Fruit fly (Drosophila melanogaster) whole organism, adult: ENCODE data around the gene CG14676.

ENCODE experiments used
- CG11617 ChIP-seq: fragments of 200-800 bp; sonication (Bioruptor generic); optimal IDR thresholded peaks from 2 replicates; lab custom pipeline; 2017; ENCODE audit warnings: mild to moderate bottlenecking, missing biosample characterization, missing genetic modification reagents, missing genetic modification characterization
- CG12768 ChIP-seq: fragments of 200-800 bp; sonication (Bioruptor generic); optimal IDR thresholded peaks from 2 replicates; lab custom pipeline; 2017; ENCODE audit warnings: missing biosample characterization, missing genetic modification characterization, mild to moderate bottlenecking, moderate library complexity, missing genetic modification reagents
- CG14711 ChIP-seq: fragments of 200-800 bp; sonication (Bioruptor generic); optimal IDR thresholded peaks from 2 replicates; lab custom pipeline; 2018; ENCODE audit warnings: missing biosample characterization, mild to moderate bottlenecking, missing genetic modification characterization, moderate library complexity
- CG1620 ChIP-seq: fragments of 200-800 bp; sonication (Bioruptor generic); optimal IDR thresholded peaks from 2 replicates; lab custom pipeline; 2016; ENCODE audit warnings: missing biosample characterization, missing genetic modification characterization
- CG33017 ChIP-seq: fragments of 200-800 bp; sonication (Bioruptor generic); optimal IDR thresholded peaks from 2 replicates; lab custom pipeline; 2018; ENCODE audit warnings: missing biosample characterization, mild to moderate bottlenecking, missing genetic modification characterization, moderate library complexity
- CG5204 ChIP-seq: fragments of 200-800 bp; sonication (Bioruptor generic); optimal IDR thresholded peaks from 2 replicates; lab custom pipeline; 2016; ENCODE audit warnings: missing biosample characterization, missing genetic modification characterization
- CG7045 ChIP-seq: fragments of 200-800 bp; sonication (Bioruptor generic); optimal IDR thresholded peaks from 2 replicates; lab custom pipeline; 2017; ENCODE audit warnings: missing biosample characterization, mild to moderate bottlenecking, missing genetic modification characterization
- CG7101 ChIP-seq: fragments of 200-800 bp; sonication (Bioruptor generic); optimal IDR thresholded peaks from 2 replicates; lab custom pipeline; 2018; ENCODE audit warnings: missing biosample characterization, mild to moderate bottlenecking, missing genetic modification characterization, moderate library complexity
- Clk ChIP-seq: fragments of 200-800 bp; sonication (Bioruptor generic); optimal IDR thresholded peaks from 2 replicates; lab custom pipeline; 2017; ENCODE audit warnings: missing biosample characterization, missing genetic modification characterization
- Crg-1 ChIP-seq: fragments of 200-800 bp; sonication (Bioruptor generic); optimal IDR thresholded peaks from 2 replicates; lab custom pipeline; 2016; ENCODE audit warnings: missing biosample characterization, missing genetic modification characterization
- Hr96 ChIP-seq: fragments of 200-800 bp; sonication (Bioruptor generic); optimal IDR thresholded peaks from 2 replicates; lab custom pipeline; 2016; ENCODE audit warnings: missing biosample characterization, missing genetic modification characterization
- Mnt ChIP-seq: fragments of 200-800 bp; sonication (Bioruptor generic); optimal IDR thresholded peaks from 2 replicates; lab custom pipeline; 2016; ENCODE audit warnings: missing biosample characterization, mild to moderate bottlenecking, missing genetic modification characterization
- bab1 ChIP-seq: fragments of 200-800 bp; sonication (Bioruptor generic); optimal IDR thresholded peaks from 3 replicates; lab custom pipeline; 2019; ENCODE audit warnings: missing biosample characterization, mild to moderate bottlenecking, missing genetic modification characterization, moderate library complexity
- cic ChIP-seq: fragments of 200-800 bp; sonication (Bioruptor generic); optimal IDR thresholded peaks from 2 replicates; lab custom pipeline; 2017; ENCODE audit warnings: missing biosample characterization, mild to moderate bottlenecking, missing genetic modification characterization, moderate library complexity
- cnc ChIP-seq, 2 experiments: fragments of >200 bp; optimal IDR thresholded peaks; 2 replicates each; lab custom pipeline; 2017
- kay ChIP-seq: fragments of 200-800 bp; sonication (Bioruptor generic); peaks from one replicate; lab custom pipeline; 2016; ENCODE audit warnings: missing biosample characterization, missing genetic modification characterization, borderline replicate concordance
- ovo ChIP-seq: fragments of 200-800 bp; sonication (Bioruptor generic); optimal IDR thresholded peaks from 2 replicates; lab custom pipeline; 2016; ENCODE audit warnings: missing biosample characterization, missing genetic modification characterization
- pad ChIP-seq: fragments of 200-800 bp; sonication (Bioruptor generic); optimal IDR thresholded peaks from 3 replicates; lab custom pipeline; 2017; ENCODE audit warnings: missing biosample characterization, missing genetic modification characterization, mild to moderate bottlenecking, moderate library complexity, missing genetic modification reagents
- tj ChIP-seq: fragments of 200-800 bp; sonication (Bioruptor generic); optimal IDR thresholded peaks from 3 replicates; lab custom pipeline; 2017; ENCODE audit warnings: missing biosample characterization, mild to moderate bottlenecking, missing genetic modification characterization, moderate library complexity
- toe ChIP-seq: fragments of 200-800 bp; sonication (Bioruptor generic); optimal IDR thresholded peaks from 2 replicates; lab custom pipeline; 2016; ENCODE audit warnings: missing biosample characterization, missing genetic modification characterization

The CG14676 gene

dm6 chr3R:5856215-5856614 lies 9.2 kb downstream of the CG14676 start, which contains the start of the genes disp and ECSIT:
Gene disp, minus strand, starts transcription at chr3R:5856311.
Gene ECSIT, plus strand, starts transcription at chr3R:5856585.
- no peak for TF ChIP-seq Clk (GFP tag; lab: Kevin White, UChicago)
- TF ChIP-seq CG14711 (tag; lab: Kevin White, UChicago), result peak; percentile 37
- TF ChIP-seq CG11617 (GFP tag; lab: Kevin White, UChicago), result peak; percentile 52
- peak; percentile 28 for TF ChIP-seq bab1 (GFP tag; lab: Kevin White, UChicago)
- TF ChIP-seq CG1620 (GFP tag; lab: Kevin White, UChicago), result peak; percentile 6
- peak; percentile 63 for TF ChIP-seq CG12768 (GFP tag; lab: Kevin White, UChicago)
- TF ChIP-seq cic (GFP tag; lab: Kevin White, UChicago), result no peak
- TF ChIP-seq cnc (optimal IDR thresholded peaks at IDR 0.05; lab: Kevin White, UChicago), result no peak
- TF ChIP-seq ovo, result no peak
- TF ChIP-seq CG7045 (GFP tag; lab: Kevin White, UChicago), result peak; percentile 58
- TF ChIP-seq CG33017 (tag; lab: Kevin White, UChicago), result no peak
- peak; percentile 36 for TF ChIP-seq Mnt (GFP tag; lab: Kevin White, UChicago)
- peak; percentile 74 for TF ChIP-seq CG5204 (GFP tag; lab: Kevin White, UChicago)
- TF ChIP-seq kay (GFP tag; lab: Kevin White, UChicago), result no peak
- peak; percentile 63 for TF ChIP-seq Crg-1 (GFP tag; lab: Kevin White, UChicago)
- peak; percentile 49 for TF ChIP-seq Hr96 (GFP tag; lab: Kevin White, UChicago)
- peak; percentile 51 for TF ChIP-seq CG7101
- no peak for TF ChIP-seq tj (GFP tag; lab: Kevin White, UChicago)
- TF ChIP-seq toe, result peak; percentile 58
- peak; percentile 49 for TF ChIP-seq pad (GFP tag; lab: Kevin White, UChicago)

dm6 chr3R:5860736-5861217 lies 13.8 kb downstream of the CG14676 start:
- no peak for TF ChIP-seq CG33017 (tag; lab: Kevin White, UChicago)
- no peak for TF ChIP-seq Clk (GFP tag; lab: Kevin White, UChicago)
- no peak for TF ChIP-seq CG7045 (GFP tag; lab: Kevin White, UChicago)
- TF ChIP-seq CG11617 (GFP tag; lab: Kevin White, UChicago), result no peak
- peak; percentile 29 for TF ChIP-seq Mnt (GFP tag; lab: Kevin White, UChicago)
- no peak for TF ChIP-seq toe
- no peak for TF ChIP-seq CG7101
- TF ChIP-seq Crg-1 (GFP tag; lab: Kevin White, UChicago), result no peak
- no peak for TF ChIP-seq tj (GFP tag; lab: Kevin White, UChicago)
- peak; percentile 67 for TF ChIP-seq cic (GFP tag; lab: Kevin White, UChicago)
- TF ChIP-seq CG5204 (GFP tag; lab: Kevin White, UChicago), result no peak
- TF ChIP-seq CG12768 (GFP tag; lab: Kevin White, UChicago), result no peak

- TF ChIP-seq CG1620 (GFP tag; lab: Kevin White, UChicago) (no peak), Mnt (GFP tag; lab: Kevin White, UChicago) (no peak), pad (GFP tag; lab: Kevin White, UChicago) (no peak), kay (GFP tag; lab: Kevin White, UChicago) (peak; percentile 58), Hr96 (GFP tag; lab: Kevin White, UChicago) (peak; percentile 33), cic (GFP tag; lab: Kevin White, UChicago) (no peak), ovo (no peak), CG5204 (GFP tag; lab: Kevin White, UChicago) (peak; percentile 54), toe (peak; percentile 39), bab1 (GFP tag; lab: Kevin White, UChicago) (peak; percentile 3), Clk (GFP tag; lab: Kevin White, UChicago) (peak; percentile 30), Crg-1 (GFP tag; lab: Kevin White, UChicago) (peak; percentile 0), cnc (optimal IDR thresholded peaks at IDR 0.05; lab: Kevin White, UChicago) (no peak), CG11617 (GFP tag; lab: Kevin White, UChicago) (peak; percentile 76), tj (GFP tag; lab: Kevin White, UChicago) (peak; percentile 26), CG14711 (tag; lab: Kevin White, UChicago) (peak; percentile 14), CG33017 (tag; lab: Kevin White, UChicago) (peak; percentile 17), CG7045 (GFP tag; lab: Kevin White, UChicago) (peak; percentile 21), CG7101 (peak; percentile 50), CG12768 (GFP tag; lab: Kevin White, UChicago) (no peak)
These were observed 14.3 kb downstream of the CG14676 start for dm6 chr3R:5861218-5861902.

- TF ChIP-seq CG33017 (tag; lab: Kevin White, UChicago) (no peak), kay (GFP tag; lab: Kevin White, UChicago) (no peak), CG14711 (tag; lab: Kevin White, UChicago) (peak; percentile 37), bab1 (GFP tag; lab: Kevin White, UChicago) (peak; percentile 64), CG7045 (GFP tag; lab: Kevin White, UChicago) (no peak), Mnt (GFP tag; lab: Kevin White, UChicago) (peak; percentile 31), CG12768 (GFP tag; lab: Kevin White, UChicago) (peak; percentile 13), CG7101 (peak; percentile 58), Crg-1 (GFP tag; lab: Kevin White, UChicago) (peak; percentile 69), toe (peak; percentile 57), cic (GFP tag; lab: Kevin White, UChicago) (no peak), cnc (optimal IDR thresholded peaks at IDR 0.05; lab: Kevin White, UChicago) (no peak), Clk (GFP tag; lab: Kevin White, UChicago) (no peak), CG11617 (GFP tag; lab: Kevin White, UChicago) (no peak), CG1620 (GFP tag; lab: Kevin White, UChicago) (peak; percentile 65), CG5204 (GFP tag; lab: Kevin White, UChicago) (peak; percentile 46), Hr96 (GFP tag; lab: Kevin White, UChicago) (peak; percentile 61), ovo (no peak), pad (GFP tag; lab: Kevin White, UChicago) (peak; percentile 51), tj (GFP tag; lab: Kevin White, UChicago) (peak; percentile 27)
These were observed 15.1 kb downstream of the CG14676 start, which contains the start of gene CG2017 for dm6 chr3R:5862032-5862641. Gene CG2017, minus strand, starts transcription at chr3R:5862405.
